Fruit fly (Drosophila melanogaster): ENCODE results near the gene Pgant5.

Gene Pgant5

DNA sequence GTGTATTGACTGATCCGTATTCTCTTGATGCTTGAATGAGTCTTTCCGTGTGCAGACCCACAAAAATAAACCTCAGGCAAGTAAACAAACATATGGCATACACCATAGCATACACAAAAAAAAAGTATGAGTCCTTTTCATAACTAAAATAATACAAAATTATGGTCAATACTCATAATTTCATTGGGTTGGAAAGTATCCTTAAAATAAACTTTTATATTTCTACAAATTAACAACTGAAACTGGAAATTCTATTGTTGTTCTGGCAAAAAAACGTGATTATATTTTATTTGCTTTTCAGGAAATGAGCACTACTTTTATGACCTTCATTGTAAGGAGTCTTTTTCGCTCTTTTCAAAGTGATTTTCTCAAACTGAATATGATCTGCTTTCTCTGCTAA is 51.3 kb downstream of the Pgant5 start (continued):
- peak; percentile 23 for TF ChIP-seq CG15269 (tag; optimal IDR thresholded peaks at IDR 0.05)
- TF ChIP-seq Bdp1 (GFP tag; optimal IDR thresholded peaks at IDR 0.05): no peak
- TF ChIP-seq Six4 (GFP tag; optimal IDR thresholded peaks at IDR 0.05): peak; percentile 13
- TF ChIP-seq zfh2 (GFP tag; optimal IDR thresholded peaks at IDR 0.05): no peak
- peak; percentile 47 for TF ChIP-seq D19A (tag; optimal IDR thresholded peaks at IDR 0.05)
- no peak for TF ChIP-seq Opbp (GFP tag; IDR thresholded peaks at IDR 0.05; ENCODE audit: partially characterized antibody)
- TF ChIP-seq CG12391 (tag; optimal IDR thresholded peaks at IDR 0.05): peak; percentile 42
- TF ChIP-seq CG10267 (tag; optimal IDR thresholded peaks at IDR 0.05): peak; percentile 36
- no peak for TF ChIP-seq CG1603 (tag; optimal IDR thresholded peaks at IDR 0.05)
- peak; percentile 88 for TF ChIP-seq CG11696 (GFP tag; IDR thresholded peaks at IDR 0.05)
- 0 out of 2 replicates have a peak, but pooled peaks have one; percentile 32 for TF ChIP-seq CG6689 (GFP tag; IDR thresholded peaks at IDR 0.05)
- TF ChIP-seq CG18599 (GFP tag; optimal IDR thresholded peaks at IDR 0.05): peak; percentile 3
- TF ChIP-seq salm (tag; optimal IDR thresholded peaks at IDR 0.05): no peak
- TF ChIP-seq E2f2 (GFP tag; IDR thresholded peaks at IDR 0.05): no peak
- peak; percentile 54 for TF ChIP-seq CoRest (tag; optimal IDR thresholded peaks at IDR 0.05)
- peak; percentile 49 for TF ChIP-seq CG11504 (tag; optimal IDR thresholded peaks at IDR 0.05)
- TF ChIP-seq ato (GFP tag; IDR thresholded peaks at IDR 0.05; ENCODE audit: partially characterized antibody): no peak
- peak; percentile 30 for TF ChIP-seq CG17829 (tag; optimal IDR thresholded peaks at IDR 0.05)
- peak; percentile 46 for TF ChIP-seq Ssrp (tag; optimal IDR thresholded peaks at IDR 0.05)
- TF ChIP-seq zen (tag; optimal IDR thresholded peaks at IDR 0.05): peak; percentile 46
- TF ChIP-seq CG12769 (tag; optimal IDR thresholded peaks at IDR 0.05): no peak
- no peak for TF ChIP-seq CG14441 (GFP tag; IDR thresholded peaks at IDR 0.05)
- TF ChIP-seq CG10209 (GFP tag; optimal IDR thresholded peaks at IDR 0.05): peak; percentile 3
- TF ChIP-seq prd (optimal IDR thresholded peaks at IDR 0.05): no peak
- peak; percentile 47; the same call in 2 of the 3 replicates for TF ChIP-seq prd (GFP tag; IDR thresholded peaks at IDR 0.05)
- peak; percentile 4 for TF ChIP-seq CG30403 (GFP tag; optimal IDR thresholded peaks at IDR 0.05)
- TF ChIP-seq Tbp (GFP tag; optimal IDR thresholded peaks at IDR 0.05): no peak
- no peak for TF ChIP-seq CG14965 (GFP tag; optimal IDR thresholded peaks at IDR 0.05; ENCODE audit: borderline replicate concordance)
- peak; percentile 9 for TF ChIP-seq CG16863 (GFP tag; optimal IDR thresholded peaks at IDR 0.05)
- no peak for TF ChIP-seq aop (GFP tag; IDR thresholded peaks at IDR 0.05)
- no peak for TF ChIP-seq CG31388 (GFP tag; optimal IDR thresholded peaks at IDR 0.05)
- no peak for TF ChIP-seq ap (GFP tag; IDR thresholded peaks at IDR 0.05)
- no peak for TF ChIP-seq Nf-YA (GFP tag; IDR thresholded peaks at IDR 0.05)
- no peak for TF ChIP-seq CG6254 (GFP tag; optimal IDR thresholded peaks at IDR 0.05)
- peak; percentile 31 for TF ChIP-seq CG17359 (tag; optimal IDR thresholded peaks at IDR 0.05)
- peak; percentile 5 for TF ChIP-seq CG16815 (GFP tag; optimal IDR thresholded peaks at IDR 0.05)
- TF ChIP-seq CG8924 (tag; optimal IDR thresholded peaks at IDR 0.05): peak; percentile 27
- TF ChIP-seq exex (tag; optimal IDR thresholded peaks at IDR 0.05): no peak
- peak; percentile 36 for TF ChIP-seq CG13424 (tag; optimal IDR thresholded peaks at IDR 0.05)
- peak; percentile 27 for TF ChIP-seq CG17385 (GFP tag; optimal IDR thresholded peaks at IDR 0.05)
- no peak for TF ChIP-seq CG7372 (GFP tag; IDR thresholded peaks at IDR 0.05)
- peak; percentile 41; the same call in 1 of the 2 replicates for TF ChIP-seq CG31441 (GFP tag; IDR thresholded peaks at IDR 0.05)
- no peak for TF ChIP-seq Max (GFP tag; optimal IDR thresholded peaks at IDR 0.05)
- TF ChIP-seq br (optimal IDR thresholded peaks at IDR 0.05): no peak
- TF ChIP-seq lola (GFP tag; optimal IDR thresholded peaks at IDR 0.05): peak in 1 of 3 experiments; percentile 57
- TF ChIP-seq ken (GFP tag; IDR thresholded peaks at IDR 0.05): peak; percentile 32; the same call in 1 of the 3 replicates
- peak in 1 of 2 experiments; percentile 40 for TF ChIP-seq Hr51 (GFP tag; optimal IDR thresholded peaks at IDR 0.05)
- TF ChIP-seq hkb (optimal IDR thresholded peaks at IDR 0.05): no peak
- TF ChIP-seq hkb (GFP tag; IDR thresholded peaks at IDR 0.05): no peak
- peak; percentile 43 for TF ChIP-seq CG7839 (tag; optimal IDR thresholded peaks at IDR 0.05)
- peak; percentile 11 for TF ChIP-seq Fer3 (tag; optimal IDR thresholded peaks at IDR 0.05)
